Worm (Caenorhabditis elegans) whole organism, L2 larva: ENCODE results near the gene Y55D5A.3.

Experiments used
- C34F6.9 ChIP-seq: fragments of 150-350 bp; optimal IDR thresholded peaks from 2 replicates; lab custom pipeline; 2014; ENCODE audit warnings: missing biosample characterization, missing genetic modification characterization
- F13H6.1 ChIP-seq: sonication (generic microtip); optimal IDR thresholded peaks from 2 replicates; lab custom pipeline; 2016; ENCODE audit warnings: missing genetic modification characterization, missing compliant biosample characterization
- Y55F3AM.14 ChIP-seq: fragments of 200-800 bp; sonication (Bioruptor generic); optimal IDR thresholded peaks from 2 replicates; lab custom pipeline; 2018; ENCODE audit warnings: mild to moderate bottlenecking, missing genetic modification characterization, missing compliant biosample characterization
- ZK546.5 ChIP-seq: sonication (generic microtip); optimal IDR thresholded peaks from 2 replicates; lab custom pipeline; 2017; ENCODE audit warnings: missing biosample characterization, missing genetic modification characterization
- alr-1 ChIP-seq: fragments of 150-350 bp; optimal IDR thresholded peaks from 2 replicates; lab custom pipeline; 2014; ENCODE audit warnings: missing biosample characterization, missing genetic modification characterization
- aly-2 ChIP-seq: fragments of 150-350 bp; optimal IDR thresholded peaks from 2 replicates; lab custom pipeline; 2014; ENCODE audit warnings: missing biosample characterization, missing genetic modification characterization
- ama-1 ChIP-seq: fragments of 150-350 bp; optimal IDR thresholded peaks from 2 replicates; lab custom pipeline; 2018; ENCODE audit warnings: inconsistent platforms
- blmp-1 ChIP-seq: sonication (generic microtip); optimal IDR thresholded peaks from 2 replicates; lab custom pipeline; 2017; ENCODE audit warnings: missing genetic modification characterization, mild to moderate bottlenecking, missing compliant biosample characterization, antibody characterized with exemption, moderate library complexity; ENCODE audit not compliant: insufficient read depth
- ceh-16 ChIP-seq: fragments of 150-350 bp; optimal IDR thresholded peaks from 2 replicates; lab custom pipeline; 2014; ENCODE audit warnings: missing biosample characterization, missing genetic modification characterization
- ceh-82 ChIP-seq: fragments of 150-350 bp; optimal IDR thresholded peaks from 2 replicates; lab custom pipeline; 2014; ENCODE audit warnings: missing biosample characterization, missing genetic modification characterization
- crh-2 ChIP-seq: sonication (generic microtip); optimal IDR thresholded peaks from 2 replicates; lab custom pipeline; 2017; ENCODE audit warnings: missing biosample characterization, missing genetic modification characterization
- elt-1 ChIP-seq: fragments of 150-350 bp; optimal IDR thresholded peaks from 2 replicates; lab custom pipeline; 2014; ENCODE audit warnings: missing biosample characterization, missing genetic modification characterization
- elt-3 ChIP-seq: sonication (generic microtip); optimal IDR thresholded peaks from 2 replicates; lab custom pipeline; 2017; ENCODE audit warnings: missing biosample characterization, missing genetic modification characterization
- fos-1 ChIP-seq: fragments of 150-350 bp; optimal IDR thresholded peaks from 2 replicates; lab custom pipeline; 2014; ENCODE audit warnings: missing biosample characterization, missing genetic modification characterization
- lin-13 ChIP-seq: fragments of 150-350 bp; optimal IDR thresholded peaks from 2 replicates; lab custom pipeline; 2014; ENCODE audit warnings: missing biosample characterization, missing genetic modification reagents, missing genetic modification characterization
- lsy-2 ChIP-seq, 2 experiments: fragments of 150-350 bp in 1 of 2; sonication (generic microtip) in 1 of 2; optimal IDR thresholded peaks; 2 replicates each; lab custom pipeline; 2014 to 2017; ENCODE audit warnings: missing biosample characterization in 2 of 2, missing genetic modification characterization in 2 of 2
- mab-5 ChIP-seq: fragments of 150-350 bp; optimal IDR thresholded peaks from 2 replicates; lab custom pipeline; 2014; ENCODE audit warnings: missing biosample characterization, missing genetic modification characterization
- mdl-1 ChIP-seq, 2 experiments: fragments of 150-350 bp in 1 of 2; sonication (generic microtip) in 1 of 2; optimal IDR thresholded peaks; 2 replicates each; lab custom pipeline; 2017; ENCODE audit warnings: missing biosample characterization in 2 of 2, missing genetic modification characterization in 2 of 2
- nhr-10 ChIP-seq: sonication (generic microtip); optimal IDR thresholded peaks from 2 replicates; lab custom pipeline; 2017; ENCODE audit warnings: missing biosample characterization, missing genetic modification characterization
- nhr-11 ChIP-seq: fragments of 150-350 bp; optimal IDR thresholded peaks from 2 replicates; lab custom pipeline; 2014; ENCODE audit warnings: missing biosample characterization, missing genetic modification characterization
- nhr-12 ChIP-seq: fragments of 150-350 bp; optimal IDR thresholded peaks from 2 replicates; lab custom pipeline; 2014; ENCODE audit warnings: missing biosample characterization, missing genetic modification characterization
- nhr-129 ChIP-seq: fragments of 150-350 bp; optimal IDR thresholded peaks from 2 replicates; lab custom pipeline; 2014; ENCODE audit warnings: missing biosample characterization, missing genetic modification characterization
- nhr-21 ChIP-seq: fragments of 150-350 bp; optimal IDR thresholded peaks from 2 replicates; lab custom pipeline; 2014; ENCODE audit warnings: missing biosample characterization, missing genetic modification characterization
- nhr-25 ChIP-seq: fragments of 150-350 bp; sonication (generic microtip); optimal IDR thresholded peaks from 3 replicates; lab custom pipeline; 2014; ENCODE audit warnings: missing biosample characterization, missing genetic modification characterization
- nhr-6 ChIP-seq: fragments of 150-350 bp; optimal IDR thresholded peaks from 2 replicates; lab custom pipeline; 2014; ENCODE audit warnings: missing biosample characterization, missing genetic modification characterization
- nhr-77 ChIP-seq: fragments of 150-350 bp; optimal IDR thresholded peaks from 2 replicates; lab custom pipeline; 2014; ENCODE audit warnings: missing biosample characterization, missing genetic modification characterization
- peb-1 ChIP-seq: fragments of 150-350 bp; optimal IDR thresholded peaks from 2 replicates; lab custom pipeline; 2014; ENCODE audit warnings: missing biosample characterization, missing genetic modification characterization
- sem-4 ChIP-seq: fragments of 150-350 bp; optimal IDR thresholded peaks from 2 replicates; lab custom pipeline; 2014; ENCODE audit warnings: missing biosample characterization, missing genetic modification reagents, missing genetic modification characterization
- skn-1 ChIP-seq: sonication (generic microtip); optimal IDR thresholded peaks from 2 replicates; lab custom pipeline; 2017; ENCODE audit warnings: missing biosample characterization, missing genetic modification characterization
- sma-3 ChIP-seq: sonication (generic microtip); optimal IDR thresholded peaks from 2 replicates; lab custom pipeline; 2016; ENCODE audit warnings: missing genetic modification reagents, missing genetic modification characterization, missing compliant biosample characterization
- sma-9 ChIP-seq, 2 experiments: fragments of 150-350 bp in 1 of 2; sonication (generic microtip) in 1 of 2; optimal IDR thresholded peaks; 2 replicates each; lab custom pipeline; 2014 to 2016; ENCODE audit warnings: missing genetic modification characterization in 2 of 2, mild to moderate bottlenecking in 1 of 2, missing biosample characterization in 1 of 2, missing compliant biosample characterization in 1 of 2, missing genetic modification reagents in 1 of 2, moderate library complexity in 1 of 2
- unc-62 ChIP-seq: fragments of 150-350 bp; optimal IDR thresholded peaks from 2 replicates; lab custom pipeline; 2014; ENCODE audit warnings: missing biosample characterization, missing genetic modification reagents, missing genetic modification characterization
- zag-1 ChIP-seq: fragments of 150-350 bp; optimal IDR thresholded peaks from 2 replicates; lab custom pipeline; 2014; ENCODE audit warnings: missing biosample characterization, missing genetic modification characterization
- ztf-1 ChIP-seq: fragments of 200-800 bp; sonication (Bioruptor generic); conservative IDR thresholded peaks from 2 replicates; pipeline ENCODE4 v1.3.6; 2022; ENCODE audit warnings: missing genetic modification characterization, missing compliant biosample characterization
- ztf-4 ChIP-seq: fragments of 150-350 bp; optimal IDR thresholded peaks from 2 replicates; lab custom pipeline; 2014; ENCODE audit warnings: missing biosample characterization, missing genetic modification characterization

Y55D5A.3 gene

DNA sequence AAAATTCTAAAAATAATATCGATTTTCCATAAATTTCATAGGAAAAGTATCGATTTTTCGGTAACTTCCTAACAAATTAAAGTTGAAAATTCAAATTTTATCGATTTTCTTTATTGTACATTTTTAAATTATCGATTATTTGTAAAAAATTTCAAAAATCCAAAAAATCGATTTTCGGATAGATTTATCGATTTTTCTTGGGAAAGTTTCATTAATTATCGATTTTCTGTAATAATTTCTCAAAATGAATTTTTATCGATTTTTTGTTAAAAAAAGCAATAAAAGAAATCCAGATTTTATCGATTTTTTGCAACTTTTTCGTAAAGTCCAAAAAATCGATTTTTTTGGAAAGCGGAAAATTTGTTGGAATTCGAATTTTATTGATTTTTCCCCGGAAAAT lies 18.4 kb upstream of the Y55D5A.3 start:
- no peak for TF ChIP-seq zag-1 (tag; lab: Kevin White, UChicago)
- TF ChIP-seq ZK546.5 (tag; lab: Kevin White, UChicago), result no peak
- TF ChIP-seq nhr-6 (tag; lab: Kevin White, UChicago), result no peak
- no peak for TF ChIP-seq ceh-82 (tag; lab: Kevin White, UChicago)
- TF ChIP-seq alr-1 (tag; lab: Kevin White, UChicago), result no peak

DNA sequence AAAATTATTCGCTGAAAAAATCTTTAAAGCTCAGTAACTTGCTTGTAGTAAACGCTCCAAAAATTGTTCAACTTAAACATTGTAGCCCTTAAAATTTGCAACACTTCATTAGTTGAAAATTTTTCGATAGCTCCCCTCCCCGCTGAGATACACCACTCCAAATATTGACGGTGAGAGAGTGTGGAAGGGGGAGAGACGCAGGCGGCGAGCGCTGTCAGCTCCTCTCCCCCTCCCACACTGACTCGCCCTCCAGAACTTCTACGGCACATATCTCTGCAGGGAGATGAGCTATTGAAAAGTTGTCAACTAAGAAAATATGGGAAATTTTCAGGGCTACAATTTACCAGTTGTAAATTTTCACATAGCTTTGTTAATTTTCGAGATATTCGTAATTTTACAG lies 16.6 kb upstream of the Y55D5A.3 start:
- TF ChIP-seq nhr-77 (tag; lab: Kevin White, UChicago) (no peak), nhr-25 (tag; lab: Kevin White, UChicago) (no peak)

DNA sequence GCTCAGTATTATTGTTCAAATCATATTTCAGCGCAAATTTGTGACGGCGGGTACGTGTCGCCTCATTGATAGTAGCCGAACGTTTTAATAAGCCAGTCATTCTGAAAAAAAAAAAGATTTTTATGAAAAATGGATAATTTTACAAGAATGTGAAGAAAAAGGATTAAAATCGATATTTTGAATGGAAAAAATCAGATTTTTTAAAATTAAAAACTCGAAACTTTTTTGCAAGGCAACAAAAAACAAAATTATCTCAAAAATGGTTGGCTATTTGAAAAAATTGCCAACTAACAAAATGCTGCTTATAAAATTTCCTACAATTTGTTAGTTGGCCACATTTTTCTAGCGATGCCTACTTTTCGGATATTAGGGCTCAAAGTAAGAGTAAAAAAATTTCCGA lies 14.4 kb upstream of the Y55D5A.3 start, which contains the start of gene Y55D5A.4:
Gene Y55D5A.4, minus strand, starts transcription at position 101 of the 400 bp plus-strand sequence.
- TF ChIP-seq blmp-1 (tag; lab: Kevin White, UChicago), result no peak

DNA sequence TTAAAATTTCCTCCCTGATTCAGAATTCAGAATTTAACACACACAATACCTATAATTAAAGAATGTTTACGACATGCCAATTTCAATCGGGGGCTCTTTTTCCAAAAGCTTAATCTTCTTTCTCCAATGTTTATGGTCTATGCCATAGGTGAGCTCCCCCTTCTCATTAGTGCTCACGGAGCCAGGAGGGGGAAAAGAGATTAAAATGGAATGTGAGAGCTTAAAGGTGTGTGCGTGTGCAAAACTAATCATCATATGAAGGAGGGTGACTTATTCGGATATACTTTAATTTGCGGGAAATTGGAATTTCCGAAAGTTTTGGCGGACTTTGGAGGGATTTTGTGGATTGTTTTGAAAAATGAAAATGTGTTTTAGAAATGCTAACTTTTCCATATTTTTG lies 7.5 kb upstream of the Y55D5A.3 start:
- TF ChIP-seq ama-1 (lab: Kevin White, UChicago) (no peak), unc-62 (no peak), ceh-82 (tag; lab: Kevin White, UChicago) (no peak), ceh-16 (tag; lab: Kevin White, UChicago) (no peak), alr-1 (tag; lab: Kevin White, UChicago) (no peak), elt-3 (tag; lab: Kevin White, UChicago) (no peak), Y55F3AM.14 (GFP tag; lab: Kevin White, UChicago) (no peak), lin-13 (GFP tag; lab: Kevin White, UChicago) (no peak), C34F6.9 (tag; lab: Kevin White, UChicago) (no peak), skn-1 (tag; lab: Kevin White, UChicago) (no peak), peb-1 (no peak), fos-1 (tag; lab: Kevin White, UChicago) (no peak), elt-1 (tag; lab: Kevin White, UChicago) (no peak), sma-3 (GFP tag; lab: Kevin White, UChicago) (no peak)

DNA sequence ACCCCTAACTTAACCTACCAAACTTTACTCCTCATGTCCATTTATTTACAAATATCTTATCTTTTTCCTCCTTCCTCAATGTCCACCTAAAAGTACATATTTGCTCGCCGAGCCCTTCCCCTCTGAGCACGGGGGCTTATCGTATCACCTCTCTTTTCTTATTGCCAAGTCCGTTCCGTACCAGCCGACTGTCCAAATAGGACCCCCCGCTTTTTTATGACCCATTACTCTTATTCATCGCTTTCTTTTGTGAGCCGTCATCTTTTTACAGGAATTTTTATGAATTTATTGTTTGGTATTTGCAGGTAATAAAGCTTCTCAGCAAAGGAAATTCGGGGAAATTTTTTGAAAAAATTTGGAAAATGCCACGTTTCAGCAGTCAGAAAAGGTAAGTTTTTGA lies 6.5 kb upstream of the Y55D5A.3 start, which contains the start of gene Y55D5A.1:
Gene Y55D5A.1, plus strand, starts transcription at position 301 of the 400 bp plus-strand sequence.
- no peak for TF ChIP-seq nhr-12 (tag; lab: Kevin White, UChicago)
- no peak for TF ChIP-seq skn-1 (tag; lab: Kevin White, UChicago)
- no peak for TF ChIP-seq aly-2 (tag; lab: Kevin White, UChicago)
- TF ChIP-seq ztf-1 (GFP tag; lab: Robert Waterston, UW), result no peak
- no peak for TF ChIP-seq lsy-2 (tag; optimal IDR thresholded peaks at IDR 0.05; lab: Kevin White, UChicago)
- no peak for TF ChIP-seq ZK546.5 (tag; lab: Kevin White, UChicago)
- no peak for TF ChIP-seq alr-1 (tag; lab: Kevin White, UChicago)
- TF ChIP-seq sma-9 (GFP tag; optimal IDR thresholded peaks at IDR 0.05; lab: Kevin White, UChicago), result no peak
- no peak for TF ChIP-seq sma-9 (tag; optimal IDR thresholded peaks at IDR 0.05; lab: Kevin White, UChicago)
- no peak for TF ChIP-seq blmp-1 (tag; lab: Kevin White, UChicago)
- TF ChIP-seq nhr-25 (tag; lab: Kevin White, UChicago), result no peak
- no peak for TF ChIP-seq F13H6.1
- TF ChIP-seq C34F6.9 (tag; lab: Kevin White, UChicago), result no peak
- no peak for TF ChIP-seq nhr-21 (tag; lab: Kevin White, UChicago)
- TF ChIP-seq, all 48 proteins: peak for 0

DNA sequence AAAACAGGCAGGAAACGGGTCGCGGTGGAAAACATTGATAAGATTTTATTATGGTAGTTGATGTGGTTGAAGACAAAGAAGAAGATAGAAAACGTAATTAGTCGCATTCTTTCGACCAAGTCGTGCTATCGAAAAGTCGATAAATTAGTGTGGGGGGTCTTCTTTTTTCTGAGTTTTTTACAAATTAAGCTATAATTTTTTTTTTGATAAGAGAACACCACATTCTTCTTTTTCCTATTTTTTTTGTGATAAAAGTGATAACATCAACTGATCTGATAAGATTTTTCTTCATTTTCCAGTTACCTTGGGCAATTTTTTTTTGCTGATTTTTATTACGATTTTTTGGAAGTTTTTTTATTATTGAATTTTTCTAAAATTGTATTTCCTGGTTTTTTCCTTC lies 5.3 kb upstream of the Y55D5A.3 start:
- no peak for TF ChIP-seq ceh-16 (tag; lab: Kevin White, UChicago)
- no peak for TF ChIP-seq crh-2 (tag; lab: Kevin White, UChicago)
- no peak for TF ChIP-seq mab-5 (tag; lab: Kevin White, UChicago)
- no peak for TF ChIP-seq nhr-129
- TF ChIP-seq ztf-4 (tag; lab: Kevin White, UChicago), result no peak
- no peak for TF ChIP-seq fos-1 (tag; lab: Kevin White, UChicago)
- no peak for TF ChIP-seq mdl-1 (tag; optimal IDR thresholded peaks at IDR 0.05; lab: Kevin White, UChicago)
- TF ChIP-seq ZK546.5 (tag; lab: Kevin White, UChicago), result no peak
- no peak for TF ChIP-seq peb-1
- no peak for TF ChIP-seq lin-13 (GFP tag; lab: Kevin White, UChicago)
- TF ChIP-seq sem-4 (tag; lab: Kevin White, UChicago), result no peak
- TF ChIP-seq ceh-82 (tag; lab: Kevin White, UChicago), result no peak
- TF ChIP-seq elt-3 (tag; lab: Kevin White, UChicago), result no peak
- TF ChIP-seq nhr-10, result no peak
- no peak for TF ChIP-seq nhr-6 (tag; lab: Kevin White, UChicago)
- no peak for TF ChIP-seq nhr-12 (tag; lab: Kevin White, UChicago)
- TF ChIP-seq elt-1 (tag; lab: Kevin White, UChicago), result no peak
- TF ChIP-seq nhr-11 (tag; lab: Kevin White, UChicago), result no peak
- no peak for TF ChIP-seq blmp-1 (tag; lab: Kevin White, UChicago)
